Fruit fly (Drosophila melanogaster) whole organism, embryonic: ENCODE results near the gene sv.
A peak's percentile ranks its signal among the peaks of the same experiment; 100 is the strongest.

Experiments used
- Adf1 ChIP-seq: fragments of 200-800 bp; sonication (Bioruptor generic); IDR thresholded peaks from 2 replicates; pipeline ENCODE4 v1.3.6; 2022; ENCODE audit warnings: missing biosample characterization, missing genetic modification characterization
- Atf-2 ChIP-seq: fragments of 200-800 bp; sonication (Bioruptor generic); optimal IDR thresholded peaks from 2 replicates; lab custom pipeline; 2016; ENCODE audit warnings: missing biosample characterization, missing genetic modification characterization
- Bgb ChIP-seq: fragments of 200-800 bp; sonication (Bioruptor generic); IDR thresholded peaks from 2 replicates; pipeline ENCODE4 v1.3.6; 2022; ENCODE audit warnings: missing biosample characterization, missing genetic modification characterization; ENCODE audit not compliant: partially characterized antibody
- CG10274 ChIP-seq: fragments of 200-800 bp; sonication (Bioruptor generic); optimal IDR thresholded peaks from 3 replicates; lab custom pipeline; 2017; ENCODE audit warnings: missing biosample characterization, mild to moderate bottlenecking, missing genetic modification characterization
- CG10565 ChIP-seq: fragments of 200-800 bp; sonication (Bioruptor generic); optimal IDR thresholded peaks from 3 replicates; lab custom pipeline; 2016; ENCODE audit warnings: missing biosample characterization, mild to moderate bottlenecking, missing genetic modification characterization
- CG1529 ChIP-seq: fragments of 200-800 bp; sonication (Bioruptor generic); optimal IDR thresholded peaks from 3 replicates; lab custom pipeline; 2018; ENCODE audit warnings: missing biosample characterization, missing genetic modification characterization
- CG15479 ChIP-seq: fragments of 200-800 bp; sonication (Bioruptor generic); optimal IDR thresholded peaks from 3 replicates; lab custom pipeline; 2019; ENCODE audit warnings: missing biosample characterization, mild to moderate bottlenecking, missing genetic modification characterization, moderate library complexity
- CG1602 ChIP-seq: fragments of 200-800 bp; sonication (Bioruptor generic); optimal IDR thresholded peaks from 3 replicates; lab custom pipeline; 2016; ENCODE audit warnings: missing biosample characterization, missing genetic modification characterization
- CG17912 ChIP-seq: fragments of 200-800 bp; sonication (Bioruptor generic); optimal IDR thresholded peaks from 2 replicates; lab custom pipeline; 2018; ENCODE audit warnings: missing biosample characterization, mild to moderate bottlenecking, missing genetic modification characterization
- CG31365 ChIP-seq: fragments of 200-800 bp; sonication (Bioruptor generic); optimal IDR thresholded peaks from 2 replicates; lab custom pipeline; 2018; ENCODE audit warnings: missing biosample characterization, mild to moderate bottlenecking, missing genetic modification characterization
- CG33213 ChIP-seq: fragments of 200-800 bp; sonication (Bioruptor generic); optimal IDR thresholded peaks from 3 replicates; lab custom pipeline; 2016; ENCODE audit warnings: missing biosample characterization, missing genetic modification characterization
- CG34422 ChIP-seq: fragments of 200-800 bp; sonication (Bioruptor generic); IDR thresholded peaks from 3 replicates; pipeline ENCODE4 v1.3.6; 2022; ENCODE audit warnings: missing biosample characterization, missing genetic modification characterization
- CG5180 ChIP-seq: fragments of 200-800 bp; sonication (Bioruptor generic); optimal IDR thresholded peaks from 3 replicates; lab custom pipeline; 2017; ENCODE audit warnings: missing biosample characterization, missing genetic modification characterization, mild to moderate bottlenecking, moderate library complexity, missing genetic modification reagents
- CG6175 ChIP-seq: fragments of 200-800 bp; sonication (Bioruptor generic); IDR thresholded peaks from 3 replicates; pipeline ENCODE4 v1.3.6; 2022; ENCODE audit warnings: missing biosample characterization, missing genetic modification characterization
- CG6654 ChIP-seq: fragments of 200-800 bp; sonication (Bioruptor generic); optimal IDR thresholded peaks from 2 replicates; lab custom pipeline; 2017; ENCODE audit warnings: missing biosample characterization, mild to moderate bottlenecking, missing genetic modification characterization
- CG6765 ChIP-seq: fragments of 200-800 bp; sonication (Bioruptor generic); optimal IDR thresholded peaks from 3 replicates; lab custom pipeline; 2017; ENCODE audit warnings: missing biosample characterization, mild to moderate bottlenecking, missing genetic modification characterization
- CG8089 ChIP-seq: fragments of 200-800 bp; sonication (Bioruptor generic); optimal IDR thresholded peaks from 3 replicates; lab custom pipeline; 2016; ENCODE audit warnings: missing biosample characterization, missing genetic modification characterization
- CG9215 ChIP-seq: fragments of 200-800 bp; sonication (Bioruptor generic); IDR thresholded peaks from 2 replicates; pipeline ENCODE4 v1.3.6; 2022; ENCODE audit warnings: missing biosample characterization, missing genetic modification characterization
- CG9437 ChIP-seq: fragments of 200-800 bp; sonication (Bioruptor generic); optimal IDR thresholded peaks from 2 replicates; lab custom pipeline; 2018; ENCODE audit warnings: missing biosample characterization, mild to moderate bottlenecking, missing genetic modification characterization
- Deaf1 ChIP-seq: fragments of 200-800 bp; optimal IDR thresholded peaks from 3 replicates; lab custom pipeline; 2019; ENCODE audit warnings: missing biosample characterization, mild to moderate bottlenecking, missing genetic modification characterization, moderate library complexity
- Dip3 ChIP-seq: fragments of 200-800 bp; sonication (Bioruptor generic); optimal IDR thresholded peaks from 3 replicates; lab custom pipeline; 2016; ENCODE audit warnings: missing biosample characterization, missing genetic modification characterization
- Hr39 ChIP-seq: fragments of >200 bp; optimal IDR thresholded peaks from 2 replicates; lab custom pipeline; 2017
- Neu2 ChIP-seq: fragments of 200-800 bp; sonication (Bioruptor generic); optimal IDR thresholded peaks from 3 replicates; lab custom pipeline; 2016; ENCODE audit warnings: missing biosample characterization, missing genetic modification characterization, borderline replicate concordance
- Nf-YC ChIP-seq: fragments of 200-800 bp; optimal IDR thresholded peaks from 3 replicates; lab custom pipeline; 2019; ENCODE audit warnings: missing biosample characterization, mild to moderate bottlenecking, missing genetic modification characterization, moderate library complexity
- NfI ChIP-seq: fragments of 200-800 bp; sonication (Bioruptor generic); optimal IDR thresholded peaks from 3 replicates; lab custom pipeline; 2018; ENCODE audit warnings: missing biosample characterization, mild to moderate bottlenecking, missing genetic modification characterization, moderate library complexity
- Rfx ChIP-seq: fragments of 200-800 bp; sonication (Bioruptor generic); IDR thresholded peaks from 2 replicates; pipeline ENCODE4 v1.3.6; 2022; ENCODE audit warnings: missing biosample characterization, missing genetic modification characterization
- Stat92E ChIP-seq, 3 experiments: fragments of >200 bp in 2 of 3; fragments of 200-800 bp in 1 of 3; sonication (Bioruptor generic) in 1 of 3; optimal IDR thresholded peaks; 2 replicates each; lab custom pipeline; 2017 to 2019; ENCODE audit warnings: missing biosample characterization in 3 of 3, missing genetic modification characterization in 3 of 3, mild to moderate bottlenecking in 1 of 3, moderate library complexity in 1 of 3
- Xrp1 ChIP-seq: fragments of 200-800 bp; sonication (Bioruptor generic); IDR thresholded peaks from 2 replicates; pipeline ENCODE4 v1.3.6; 2022; ENCODE audit warnings: missing biosample characterization, missing genetic modification characterization
- YL-1 ChIP-seq: fragments of 200-800 bp; sonication (Bioruptor generic); optimal IDR thresholded peaks from 3 replicates; lab custom pipeline; 2017; ENCODE audit warnings: missing biosample characterization, mild to moderate bottlenecking, missing genetic modification characterization
- cad ChIP-seq: fragments of >200 bp; optimal IDR thresholded peaks from 2 replicates; lab custom pipeline; 2017; ENCODE audit warnings: missing biosample characterization, missing genetic modification characterization
- crc ChIP-seq: fragments of 200-800 bp; sonication (Bioruptor generic); optimal IDR thresholded peaks from 2 replicates; lab custom pipeline; 2016; ENCODE audit warnings: missing biosample characterization, missing genetic modification characterization
- cwo ChIP-seq: fragments of 200-800 bp; sonication (Bioruptor generic); optimal IDR thresholded peaks from 3 replicates; lab custom pipeline; 2017; ENCODE audit warnings: missing biosample characterization, missing genetic modification characterization, mild to moderate bottlenecking, moderate library complexity, missing genetic modification reagents
- gcm ChIP-seq: fragments of 200-800 bp; sonication (Bioruptor generic); optimal IDR thresholded peaks from 2 replicates; lab custom pipeline; 2019; ENCODE audit warnings: missing biosample characterization, mild to moderate bottlenecking, missing genetic modification characterization, moderate library complexity
- grau ChIP-seq: fragments of 200-800 bp; optimal IDR thresholded peaks from 3 replicates; lab custom pipeline; 2019; ENCODE audit warnings: missing biosample characterization, mild to moderate bottlenecking, missing genetic modification characterization, moderate library complexity
- grn ChIP-seq: fragments of 200-800 bp; sonication (Bioruptor generic); optimal IDR thresholded peaks from 3 replicates; lab custom pipeline; 2017; ENCODE audit warnings: missing biosample characterization, missing genetic modification characterization
- gsb-n ChIP-seq: fragments of 200-800 bp; sonication (Bioruptor generic); optimal IDR thresholded peaks from 3 replicates; lab custom pipeline; 2018; ENCODE audit warnings: missing biosample characterization, mild to moderate bottlenecking, missing genetic modification characterization
- h ChIP-seq: fragments of >200 bp; optimal IDR thresholded peaks from 2 replicates; lab custom pipeline; 2017
- hb ChIP-seq: fragments of 200-800 bp; sonication (Bioruptor generic); IDR thresholded peaks from 3 replicates; pipeline ENCODE4 v1.3.6; 2022; ENCODE audit warnings: missing biosample characterization, missing genetic modification characterization; ENCODE audit not compliant: partially characterized antibody
- hbn ChIP-seq: fragments of 200-800 bp; sonication (Bioruptor generic); IDR thresholded peaks from 2 replicates; pipeline ENCODE4 v1.3.6; 2022; ENCODE audit warnings: missing biosample characterization, missing genetic modification characterization; ENCODE audit not compliant: partially characterized antibody
- hth ChIP-seq: fragments of >200 bp; optimal IDR thresholded peaks from 2 replicates; lab custom pipeline; 2017; ENCODE audit warnings: inconsistent platforms
- jumu ChIP-seq: fragments of 200-800 bp; sonication (Bioruptor generic); optimal IDR thresholded peaks from 3 replicates; lab custom pipeline; 2016; ENCODE audit warnings: missing biosample characterization, missing genetic modification characterization
- lab ChIP-seq: fragments of 200-800 bp; sonication (Bioruptor generic); optimal IDR thresholded peaks from 3 replicates; lab custom pipeline; 2017; ENCODE audit warnings: missing biosample characterization, missing genetic modification characterization, mild to moderate bottlenecking, moderate library complexity, missing genetic modification reagents
- pan ChIP-seq, 4 experiments: fragments of >200 bp in 3 of 4; fragments of 200-800 bp in 1 of 4; sonication (Bioruptor generic) in 1 of 4; optimal IDR thresholded peaks in 3 of 4; IDR thresholded peaks in 1 of 4; 2 replicates each; pipeline versions ENCODE4 v1.3.6 to Lab custom; 2017 to 2022; ENCODE audit warnings: missing biosample characterization in 2 of 4, missing genetic modification characterization in 2 of 4, mixed read lengths in 1 of 4
- pzg ChIP-seq: fragments of 200-800 bp; sonication (Bioruptor generic); optimal IDR thresholded peaks from 3 replicates; lab custom pipeline; 2018; ENCODE audit warnings: missing biosample characterization, mild to moderate bottlenecking, missing genetic modification characterization, moderate library complexity
- seq ChIP-seq: fragments of 200-800 bp; sonication (Bioruptor generic); IDR thresholded peaks from 2 replicates; pipeline ENCODE4 v1.3.6; 2022; ENCODE audit warnings: missing biosample characterization, missing genetic modification characterization
- slbo ChIP-seq: fragments of 200-800 bp; sonication (Bioruptor generic); IDR thresholded peaks from 2 replicates; pipeline ENCODE4 v1.3.6; 2022; ENCODE audit warnings: missing biosample characterization, missing genetic modification characterization
- slp2 ChIP-seq: fragments of 200-800 bp; sonication (Bioruptor generic); optimal IDR thresholded peaks from 2 replicates; lab custom pipeline; 2016; ENCODE audit warnings: missing biosample characterization, missing genetic modification characterization
- usp ChIP-seq: fragments of >200 bp; optimal IDR thresholded peaks from 2 replicates; lab custom pipeline; 2017; ENCODE audit warnings: missing biosample characterization, missing genetic modification characterization

The sv gene

dm6 chr4:1112867-1113769 is 24.5 kb downstream of the sv start (continued):
- TF ChIP-seq CG10274 (GFP tag; lab: Kevin White, UChicago) (peak; percentile 75), CG10565 (peak; percentile 81), gcm (GFP tag; lab: Kevin White, UChicago) (peak; percentile 94), CG5180 (GFP tag; lab: Kevin White, UChicago) (peak; percentile 79), crc (peak; percentile 91), cwo (no peak), pzg (no peak), Hr39 (lab: Kevin White, UChicago) (no peak), Rfx (GFP tag; lab: Robert Waterston, UW) (no peak; the same call in 1 of the 2 replicates), CG6765 (GFP tag; lab: Kevin White, UChicago) (peak; percentile 73), Xrp1 (GFP tag; lab: Robert Waterston, UW) (peak; percentile 97), CG1529 (GFP tag; lab: Kevin White, UChicago) (peak; percentile 92), CG6654 (GFP tag; lab: Kevin White, UChicago) (peak; percentile 69), seq (GFP tag; lab: Robert Waterston, UW) (no peak), Dip3 (peak; percentile 89), Nf-YC (tag; lab: Kevin White, UChicago) (peak; percentile 64), CG31365 (tag; lab: Kevin White, UChicago) (peak; percentile 88), CG15479 (GFP tag; lab: Kevin White, UChicago) (no peak), Neu2 (no peak), slp2 (GFP tag; lab: Kevin White, UChicago) (peak; percentile 88), CG33213 (GFP tag; lab: Kevin White, UChicago) (peak; percentile 85), YL-1 (GFP tag; lab: Kevin White, UChicago) (no peak), Atf-2 (GFP tag; lab: Kevin White, UChicago) (peak; percentile 94), Stat92E (GFP tag; optimal IDR thresholded peaks at IDR 0.05; lab: Kevin White, UChicago) (peak in 1 of 3 experiments; percentile 75), grau (tag; lab: Kevin White, UChicago) (peak; percentile 91), lab (GFP tag; lab: Kevin White, UChicago) (no peak), gsb-n (tag; lab: Kevin White, UChicago) (peak; percentile 93), pan (optimal IDR thresholded peaks at IDR 0.05; lab: Kevin White, UChicago) (peak in 1 of 2 experiments; percentile 45), pan (GFP tag; optimal IDR thresholded peaks at IDR 0.05 in 1 of 2, IDR thresholded peaks at IDR 0.05 in 1 of 2) (no peak), grn (GFP tag; lab: Kevin White, UChicago) (peak; percentile 84), usp (GFP tag; lab: Kevin White, UChicago) (no peak), hbn (GFP tag; lab: Robert Waterston, UW) (no peak), hb (GFP tag; lab: Robert Waterston, UW) (no peak), NfI (GFP tag; lab: Kevin White, UChicago) (peak; percentile 91), CG17912 (peak; percentile 94), hth (lab: Kevin White, UChicago) (no peak), jumu (GFP tag; lab: Kevin White, UChicago) (peak; percentile 92), slbo (GFP tag; lab: Robert Waterston, UW) (no peak; the same call in 1 of the 2 replicates), CG34422 (GFP tag; lab: Robert Waterston, UW) (no peak), CG9437 (peak; percentile 77), Deaf1 (no peak), cad (GFP tag; lab: Kevin White, UChicago) (no peak), CG9215 (GFP tag; lab: Robert Waterston, UW) (no peak), h (lab: Kevin White, UChicago) (no peak), Bgb (GFP tag; lab: Robert Waterston, UW) (peak; percentile 64; the same call in 1 of the 2 replicates), CG8089 (GFP tag; lab: Kevin White, UChicago) (peak; percentile 89), Adf1 (GFP tag; lab: Robert Waterston, UW) (peak; percentile 66; the same call in 1 of the 2 replicates), CG6175 (no peak; the same call in 2 of the 3 replicates), CG1602 (GFP tag; lab: Kevin White, UChicago) (peak; percentile 95)
